Worm (Caenorhabditis elegans) whole organism, L4 larva: Measurements from ENCODE around the gene F53B2.8.

Source experiments
- F26F4.8 ChIP-seq: fragments of 200-800 bp; sonication (Bioruptor generic); conservative IDR thresholded peaks from 2 replicates; pipeline ENCODE4 v1.3.6; 2022; ENCODE audit warnings: missing genetic modification characterization, missing compliant biosample characterization
- R02D3.7 ChIP-seq: fragments of 150-350 bp; sonication (generic microtip); optimal IDR thresholded peaks from 3 replicates; lab custom pipeline; 2014; ENCODE audit warnings: missing biosample characterization, missing genetic modification characterization
- Y48G9A.11 ChIP-seq: fragments of 200-800 bp; sonication (Bioruptor generic); IDR thresholded peaks from 2 replicates; pipeline ENCODE4 v1.3.6; 2022; ENCODE audit warnings: missing genetic modification reagents, missing genetic modification characterization, missing compliant biosample characterization
- ZK337.2 ChIP-seq: fragments of 200-800 bp; sonication (Bioruptor generic); IDR thresholded peaks from 2 replicates; pipeline ENCODE4 v1.3.6; 2022; ENCODE audit warnings: missing genetic modification reagents, missing genetic modification characterization, missing compliant biosample characterization
- ZK546.5 ChIP-seq, 2 experiments: sonication (generic microtip); optimal IDR thresholded peaks; 2 replicates each; lab custom pipeline; 2017; ENCODE audit warnings: missing biosample characterization in 2 of 2, missing genetic modification characterization in 2 of 2
- aha-1 ChIP-seq: fragments of 150-350 bp; peaks from one replicate; lab custom pipeline; 2014; ENCODE audit warnings: missing biosample characterization, missing genetic modification characterization
- aly-2 ChIP-seq: sonication (generic microtip); optimal IDR thresholded peaks from 2 replicates; lab custom pipeline; 2018; ENCODE audit warnings: missing biosample characterization, missing genetic modification characterization
- ama-1 ChIP-seq: fragments of 150-350 bp; optimal IDR thresholded peaks from 2 replicates; lab custom pipeline; 2014; ENCODE audit warnings: inconsistent platforms, mixed read lengths
- arid-1 ChIP-seq: fragments of 200-800 bp; sonication (Bioruptor generic); conservative IDR thresholded peaks from 2 replicates; pipeline ENCODE4 v1.3.6; 2022; ENCODE audit warnings: missing genetic modification reagents, missing genetic modification characterization, missing compliant biosample characterization
- ceh-20 ChIP-seq: fragments of 200-800 bp; sonication (Bioruptor generic); IDR thresholded peaks from 2 replicates; pipeline ENCODE4 v1.3.6; 2022; ENCODE audit warnings: missing genetic modification reagents, missing genetic modification characterization, missing compliant biosample characterization
- ceh-62 ChIP-seq: sonication (generic microtip); optimal IDR thresholded peaks from 2 replicates; lab custom pipeline; 2017; ENCODE audit warnings: missing biosample characterization, missing genetic modification characterization
- ceh-82 ChIP-seq: sonication (generic microtip); optimal IDR thresholded peaks from 2 replicates; lab custom pipeline; 2017; ENCODE audit warnings: missing biosample characterization, missing genetic modification characterization
- cey-2 ChIP-seq: sonication (generic microtip); optimal IDR thresholded peaks from 3 replicates; lab custom pipeline; 2017; ENCODE audit warnings: missing genetic modification characterization, mild to moderate bottlenecking, missing compliant biosample characterization, antibody characterized with exemption, borderline replicate concordance; ENCODE audit not compliant: insufficient read depth
- daf-12 ChIP-seq: fragments of 150-350 bp; optimal IDR thresholded peaks from 2 replicates; lab custom pipeline; 2014; ENCODE audit warnings: missing biosample characterization, missing genetic modification reagents, missing genetic modification characterization
- daf-19 ChIP-seq: fragments of 200-800 bp; sonication (Bioruptor generic); conservative IDR thresholded peaks from 2 replicates; pipeline ENCODE4 v1.3.6; 2022; ENCODE audit warnings: missing genetic modification characterization, missing compliant biosample characterization
- daf-8 ChIP-seq: fragments of 200-800 bp; sonication (Bioruptor generic); IDR thresholded peaks from 2 replicates; pipeline ENCODE4 v1.3.6; 2022; ENCODE audit warnings: missing genetic modification characterization, missing compliant biosample characterization
- dmd-6 ChIP-seq: fragments of 200-800 bp; sonication (Bioruptor generic); IDR thresholded peaks from 2 replicates; pipeline ENCODE4 v1.3.6; 2022; ENCODE audit warnings: missing genetic modification reagents, missing genetic modification characterization, missing compliant biosample characterization
- dmd-9 ChIP-seq: fragments of 200-800 bp; sonication (Bioruptor generic); IDR thresholded peaks from 2 replicates; pipeline ENCODE4 v1.3.6; 2022; ENCODE audit warnings: missing genetic modification reagents, missing genetic modification characterization, missing compliant biosample characterization
- fkh-10 ChIP-seq: fragments of 150-350 bp; optimal IDR thresholded peaks from 2 replicates; lab custom pipeline; 2014; ENCODE audit warnings: missing biosample characterization, missing genetic modification reagents, missing genetic modification characterization
- fos-1 ChIP-seq: fragments of 150-350 bp; optimal IDR thresholded peaks from 2 replicates; lab custom pipeline; 2014; ENCODE audit warnings: missing biosample characterization, missing genetic modification characterization
- hlh-11 ChIP-seq: fragments of 200-800 bp; sonication (Bioruptor generic); optimal IDR thresholded peaks from 2 replicates; lab custom pipeline; 2018; ENCODE audit warnings: mild to moderate bottlenecking, missing genetic modification characterization, missing compliant biosample characterization
- lin-29 ChIP-seq: fragments of 200-800 bp; sonication (Bioruptor generic); IDR thresholded peaks from 2 replicates; pipeline ENCODE4 v1.3.6; 2022; ENCODE audit warnings: missing genetic modification reagents, missing genetic modification characterization, missing compliant biosample characterization
- lin-39 ChIP-seq: fragments of 150-350 bp; optimal IDR thresholded peaks from 2 replicates; lab custom pipeline; 2014; ENCODE audit warnings: missing biosample characterization, missing genetic modification reagents, missing genetic modification characterization
- mdl-1 ChIP-seq, 2 experiments: fragments of 150-350 bp in 1 of 2; sonication (generic microtip) in 1 of 2; optimal IDR thresholded peaks; 2 replicates each; lab custom pipeline; 2014 to 2017; ENCODE audit warnings: missing biosample characterization in 2 of 2, missing genetic modification characterization in 2 of 2
- mes-2 ChIP-seq: sonication (generic microtip); optimal IDR thresholded peaks from 2 replicates; lab custom pipeline; 2016; ENCODE audit warnings: missing genotype, mild to moderate bottlenecking, missing genetic modification characterization, missing compliant biosample characterization; ENCODE audit not compliant: poor library complexity, severe bottlenecking
- mxl-2 ChIP-seq: fragments of 200-800 bp; sonication (Bioruptor generic); conservative IDR thresholded peaks from 2 replicates; pipeline ENCODE4 v1.3.6; 2022; ENCODE audit warnings: missing genetic modification reagents, missing genetic modification characterization, missing compliant biosample characterization
- mxl-3 ChIP-seq: fragments of 200-800 bp; sonication (Bioruptor generic); optimal IDR thresholded peaks from 2 replicates; lab custom pipeline; 2018; ENCODE audit warnings: mild to moderate bottlenecking, missing genetic modification characterization, missing compliant biosample characterization
- nhr-10 ChIP-seq: fragments of 150-350 bp; optimal IDR thresholded peaks from 2 replicates; lab custom pipeline; 2014; ENCODE audit warnings: missing biosample characterization, missing genetic modification characterization
- nhr-237 ChIP-seq: sonication (generic microtip); optimal IDR thresholded peaks from 2 replicates; lab custom pipeline; 2017; ENCODE audit warnings: missing biosample characterization, missing genetic modification characterization
- nhr-48 ChIP-seq: sonication (generic microtip); optimal IDR thresholded peaks from 2 replicates; lab custom pipeline; 2016; ENCODE audit warnings: mild to moderate bottlenecking, missing genetic modification characterization, missing compliant biosample characterization
- php-3 ChIP-seq: fragments of 200-800 bp; sonication (Bioruptor generic); IDR thresholded peaks from 2 replicates; pipeline ENCODE4 v1.3.6; 2022; ENCODE audit warnings: missing genetic modification reagents, missing genetic modification characterization, missing compliant biosample characterization
- rbr-2 ChIP-seq: sonication (generic microtip); optimal IDR thresholded peaks from 2 replicates; lab custom pipeline; 2016; ENCODE audit warnings: missing genotype, missing genetic modification characterization, missing compliant biosample characterization
- spr-3 ChIP-seq: fragments of 200-800 bp; sonication (Bioruptor generic); optimal IDR thresholded peaks from 2 replicates; lab custom pipeline; 2018; ENCODE audit warnings: mild to moderate bottlenecking, missing genetic modification characterization, missing compliant biosample characterization
- unc-62 ChIP-seq, 3 experiments: fragments of 150-350 bp in 1 of 3; sonication (generic microtip); optimal IDR thresholded peaks in 2 of 3; peaks in 1 of 3; 1 replicate in 1 of 3; 2 replicates in 2 of 3; lab custom pipeline; 2014 to 2017; ENCODE audit warnings: missing biosample characterization in 3 of 3, missing genetic modification characterization in 3 of 3, missing genetic modification reagents in 3 of 3, missing genotype in 1 of 3
- zag-1 ChIP-seq: fragments of 150-350 bp; optimal IDR thresholded peaks from 2 replicates; lab custom pipeline; 2014; ENCODE audit warnings: missing biosample characterization, missing genetic modification characterization
- ztf-11 ChIP-seq: fragments of 150-350 bp; optimal IDR thresholded peaks from 2 replicates; lab custom pipeline; 2014; ENCODE audit warnings: missing biosample characterization, missing genetic modification characterization
- ztf-7 ChIP-seq: fragments of 150-350 bp; optimal IDR thresholded peaks from 2 replicates; lab custom pipeline; 2014; ENCODE audit warnings: missing biosample characterization, missing genetic modification characterization

Gene F53B2.8

ce11 chrIV:12545902-12546301, 18.7 kb upstream of the F53B2.8 start (continued):
- TF ChIP-seq ztf-7 (tag; lab: Kevin White, UChicago): no peak

- TF ChIP-seq ZK546.5 (tag; optimal IDR thresholded peaks at IDR 0.05; lab: Kevin White, UChicago): no peak
- peak; percentile 27 for TF ChIP-seq mes-2
Observed at ce11 chrIV:12545393-12545792, 18.2 kb upstream of the F53B2.8 start.

ce11 chrIV:12544624-12545023, 17.4 kb upstream of the F53B2.8 start:
- TF ChIP-seq lin-29 (GFP tag; lab: Robert Waterston, UW) (no peak), dmd-9 (GFP tag; lab: Robert Waterston, UW) (no peak), unc-62 (GFP tag; optimal IDR thresholded peaks at IDR 0.05 in 1 of 2; lab: Kevin White, UChicago) (peak in 1 of 2 experiments; percentile 64), unc-62 (tag; optimal IDR thresholded peaks at IDR 0.05; lab: Kevin White, UChicago) (no peak), zag-1 (tag; lab: Kevin White, UChicago) (no peak), nhr-48 (tag; lab: Kevin White, UChicago) (no peak), dmd-6 (GFP tag; lab: Robert Waterston, UW) (no peak), ceh-20 (no peak), ceh-62 (tag; lab: Kevin White, UChicago) (no peak)
- TF ChIP-seq, all 104 proteins: peak for 1

- TF ChIP-seq unc-62 (GFP tag; optimal IDR thresholded peaks at IDR 0.05 in 1 of 2; lab: Kevin White, UChicago) (peak in 1 of 2 experiments; percentile 90), unc-62 (tag; optimal IDR thresholded peaks at IDR 0.05; lab: Kevin White, UChicago) (no peak), rbr-2 (tag; lab: Kevin White, UChicago) (no peak), php-3 (GFP tag; lab: Robert Waterston, UW) (no peak), fos-1 (tag; lab: Kevin White, UChicago) (no peak), hlh-11 (no peak), spr-3 (no peak)
Observed at ce11 chrIV:12542011-12542410, 14.8 kb upstream of the F53B2.8 start, which contains the start of gene ham-1. Gene ham-1 (plus strand): TSS chrIV:12542183.

- no peak for TF ChIP-seq ZK337.2 (GFP tag; lab: Robert Waterston, UW)
- TF ChIP-seq daf-19 (GFP tag; lab: Robert Waterston, UW): no peak
- no peak for TF ChIP-seq F26F4.8 (GFP tag; lab: Robert Waterston, UW)
- no peak for TF ChIP-seq ceh-82
- no peak for TF ChIP-seq mxl-3 (GFP tag; lab: Kevin White, UChicago)
- TF ChIP-seq lin-39 (tag; lab: Kevin White, UChicago): no peak
- no peak for TF ChIP-seq nhr-237 (tag; lab: Kevin White, UChicago)
- no peak for TF ChIP-seq ztf-7 (tag; lab: Kevin White, UChicago)
- no peak for TF ChIP-seq fkh-10 (GFP tag; lab: Kevin White, UChicago)
- TF ChIP-seq, all 104 proteins: peak for 0
Observed at ce11 chrIV:12540242-12540641, 13.0 kb upstream of the F53B2.8 start.

- TF ChIP-seq arid-1 (GFP tag; lab: Robert Waterston, UW) (no peak), nhr-10 (tag; lab: Kevin White, UChicago) (no peak), mxl-2 (GFP tag; lab: Robert Waterston, UW) (no peak), cey-2 (tag; lab: Kevin White, UChicago) (no peak), Y48G9A.11 (no peak), daf-12 (no peak), daf-19 (GFP tag; lab: Robert Waterston, UW) (no peak), daf-8 (GFP tag; lab: Robert Waterston, UW) (no peak), ama-1 (no peak), zag-1 (tag; lab: Kevin White, UChicago) (no peak), ztf-11 (tag; lab: Kevin White, UChicago) (no peak), R02D3.7 (tag; lab: Kevin White, UChicago) (no peak), unc-62 (GFP tag; optimal IDR thresholded peaks at IDR 0.05 in 1 of 2; lab: Kevin White, UChicago) (peak in 1 of 2 experiments; percentile 57), unc-62 (tag; optimal IDR thresholded peaks at IDR 0.05; lab: Kevin White, UChicago) (no peak), aly-2 (tag; lab: Kevin White, UChicago) (no peak), ceh-20 (no peak), mdl-1 (tag; optimal IDR thresholded peaks at IDR 0.05; lab: Kevin White, UChicago) (no peak), aha-1 (tag; lab: Kevin White, UChicago) (peak; percentile 67)
Observed at ce11 chrIV:12537694-12538093, 10.5 kb upstream of the F53B2.8 start.
